Worm (Caenorhabditis elegans): ENCODE data around the gene F18E9.8.

DNA sequence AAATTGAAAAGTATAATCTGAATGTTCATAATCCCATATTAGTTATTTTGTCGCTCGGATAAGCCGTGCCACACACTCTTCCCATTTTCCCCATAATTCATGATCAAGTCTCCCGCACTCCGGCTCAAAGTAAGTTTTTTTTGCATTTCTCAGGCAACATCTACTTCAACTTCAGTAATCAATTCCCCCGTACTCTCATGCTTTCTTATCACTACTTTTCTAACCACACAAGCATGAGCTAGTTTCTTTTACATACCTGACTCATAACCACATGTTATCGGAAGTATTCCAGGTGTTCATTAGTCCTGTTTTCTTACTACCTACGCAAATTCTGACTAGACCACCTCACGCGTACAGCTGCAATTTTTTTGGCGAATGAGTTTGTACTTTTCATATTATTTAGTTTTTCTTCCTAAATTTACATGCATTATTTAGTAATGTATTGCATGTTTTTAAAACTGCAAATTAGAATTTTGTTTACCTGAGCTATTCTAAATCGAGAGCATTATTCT lies 14.8 kb downstream of the F18E9.8 start:
- TF ChIP-seq tbx-37 (GFP tag; conservative IDR thresholded peaks at IDR 0.05) (no peak), ama-1 (optimal IDR thresholded peaks at IDR 0.05) (no peak), ceh-36 (tag; optimal IDR thresholded peaks at IDR 0.05) (no peak), ets-7 (tag; optimal IDR thresholded peaks at IDR 0.05) (no peak), pes-1 (GFP tag; IDR thresholded peaks at IDR 0.05) (no peak), flt-1 (GFP tag; IDR thresholded peaks at IDR 0.05) (no peak), hmg-4 (GFP tag; optimal IDR thresholded peaks at IDR 0.05) (no peak), sea-1 (GFP tag; conservative IDR thresholded peaks at IDR 0.05) (no peak)
